Fruit fly (Drosophila melanogaster) whole organism, embryonic: Measurements from ENCODE around the gene Pi3K68D.

Source experiments
- Abd-B ChIP-seq: fragments of 200-800 bp; sonication (Bioruptor generic); optimal IDR thresholded peaks from 2 replicates; lab custom pipeline; 2018; ENCODE audit warnings: missing biosample characterization, mild to moderate bottlenecking, missing genetic modification characterization, moderate library complexity
- BEAF-32 ChIP-seq: fragments of 200-800 bp; sonication (Bioruptor generic); optimal IDR thresholded peaks from 3 replicates; lab custom pipeline; 2017; ENCODE audit warnings: missing biosample characterization, missing genetic modification characterization, mild to moderate bottlenecking, moderate library complexity, missing genetic modification reagents
- Blimp-1 ChIP-seq: fragments of 200-800 bp; sonication (Bioruptor generic); optimal IDR thresholded peaks from 3 replicates; lab custom pipeline; 2018; ENCODE audit warnings: missing biosample characterization, missing genetic modification characterization, mild to moderate bottlenecking, moderate library complexity, missing genetic modification reagents
- Bteb2 ChIP-seq: fragments of 200-800 bp; sonication (Bioruptor generic); optimal IDR thresholded peaks from 2 replicates; lab custom pipeline; 2016; ENCODE audit warnings: missing biosample characterization, missing genetic modification characterization
- CG10147 ChIP-seq: fragments of 200-800 bp; sonication (Bioruptor generic); optimal IDR thresholded peaks from 2 replicates; lab custom pipeline; 2019; ENCODE audit warnings: missing biosample characterization, mild to moderate bottlenecking, missing genetic modification characterization, moderate library complexity
- CG10274 ChIP-seq: fragments of 200-800 bp; sonication (Bioruptor generic); optimal IDR thresholded peaks from 3 replicates; lab custom pipeline; 2017; ENCODE audit warnings: missing biosample characterization, mild to moderate bottlenecking, missing genetic modification characterization
- CG10543 ChIP-seq: fragments of 200-800 bp; sonication (Bioruptor generic); optimal IDR thresholded peaks from 3 replicates; lab custom pipeline; 2017; ENCODE audit warnings: missing biosample characterization, mild to moderate bottlenecking, missing genetic modification characterization, moderate library complexity
- CG15479 ChIP-seq: fragments of 200-800 bp; sonication (Bioruptor generic); optimal IDR thresholded peaks from 3 replicates; lab custom pipeline; 2019; ENCODE audit warnings: missing biosample characterization, mild to moderate bottlenecking, missing genetic modification characterization, moderate library complexity
- CG17612 ChIP-seq: fragments of 200-800 bp; sonication (Bioruptor generic); IDR thresholded peaks from 2 replicates; pipeline ENCODE4 v1.3.6; 2022; ENCODE audit warnings: missing biosample characterization, missing genetic modification characterization
- CG18764 ChIP-seq: fragments of 200-800 bp; sonication (Bioruptor generic); optimal IDR thresholded peaks from 3 replicates; lab custom pipeline; 2016; ENCODE audit warnings: missing biosample characterization, missing genetic modification characterization
- CG2199 ChIP-seq: fragments of 200-800 bp; sonication (Bioruptor generic); IDR thresholded peaks from 3 replicates; pipeline ENCODE4 v1.3.6; 2022; ENCODE audit warnings: missing biosample characterization, missing genetic modification characterization
- CG2875 ChIP-seq: fragments of 200-800 bp; sonication (Bioruptor generic); optimal IDR thresholded peaks from 2 replicates; lab custom pipeline; 2017; ENCODE audit warnings: missing biosample characterization, mild to moderate bottlenecking, missing genetic modification characterization, missing genetic modification reagents
- CG3726 ChIP-seq: fragments of 200-800 bp; sonication (Bioruptor generic); IDR thresholded peaks from 3 replicates; pipeline ENCODE4, ENCODE4 v1.3.6; 2022; ENCODE audit warnings: missing biosample characterization, missing genetic modification characterization
- CG4360 ChIP-seq: fragments of 200-800 bp; sonication (Bioruptor generic); IDR thresholded peaks from 2 replicates; pipeline ENCODE4 v1.3.6; 2022; ENCODE audit warnings: missing biosample characterization, missing genetic modification characterization
- CG4424 ChIP-seq: fragments of 200-800 bp; sonication (Bioruptor generic); optimal IDR thresholded peaks from 3 replicates; lab custom pipeline; 2016; ENCODE audit warnings: missing biosample characterization, missing genetic modification characterization
- CG6854 ChIP-seq: fragments of 200-800 bp; sonication (Bioruptor generic); optimal IDR thresholded peaks from 3 replicates; lab custom pipeline; 2017; ENCODE audit warnings: missing biosample characterization, mild to moderate bottlenecking, missing genetic modification characterization
- CG7745 ChIP-seq: fragments of 200-800 bp; sonication (Bioruptor generic); optimal IDR thresholded peaks from 2 replicates; lab custom pipeline; 2018; ENCODE audit warnings: missing biosample characterization, mild to moderate bottlenecking, missing genetic modification characterization, moderate library complexity
- CG7839 ChIP-seq: fragments of 200-800 bp; sonication (Bioruptor generic); optimal IDR thresholded peaks from 3 replicates; lab custom pipeline; 2018; ENCODE audit warnings: missing biosample characterization, mild to moderate bottlenecking, missing genetic modification characterization, moderate library complexity
- CG8290 ChIP-seq, 3 experiments: fragments of 200-800 bp; sonication (Bioruptor generic); optimal IDR thresholded peaks; 2 replicates each; lab custom pipeline; 2016 to 2019; ENCODE audit warnings: missing biosample characterization in 3 of 3, missing genetic modification characterization in 3 of 3, mild to moderate bottlenecking in 2 of 3, moderate library complexity in 1 of 3
- CG9932 ChIP-seq: fragments of 200-800 bp; sonication (Bioruptor generic); IDR thresholded peaks from 2 replicates; pipeline ENCODE4 v1.3.6; 2022; ENCODE audit warnings: missing biosample characterization, missing genetic modification characterization
- D19A ChIP-seq: fragments of 200-800 bp; optimal IDR thresholded peaks from 3 replicates; lab custom pipeline; 2019; ENCODE audit warnings: missing biosample characterization, mild to moderate bottlenecking, missing genetic modification characterization, moderate library complexity
- Dll ChIP-seq: fragments of 200-800 bp; sonication (Bioruptor generic); IDR thresholded peaks from 4 replicates; pipeline ENCODE4 v1.3.6; 2022; ENCODE audit warnings: missing biosample characterization, missing genetic modification characterization; ENCODE audit not compliant: partially characterized antibody
- Drgx ChIP-seq: fragments of 200-800 bp; sonication (Bioruptor generic); IDR thresholded peaks from 2 replicates; pipeline ENCODE4 v1.3.6; 2022; ENCODE audit warnings: missing biosample characterization, missing genetic modification characterization
- GATAe ChIP-seq: fragments of 200-800 bp; sonication (Bioruptor generic); conservative IDR thresholded peaks from 2 replicates; pipeline ENCODE4 v1.3.6; 2022; ENCODE audit warnings: missing biosample characterization, missing genetic modification characterization
- H15 ChIP-seq: fragments of 200-800 bp; sonication (Bioruptor generic); IDR thresholded peaks from 3 replicates; pipeline ENCODE4 v1.3.6; 2022; ENCODE audit warnings: missing biosample characterization, missing genetic modification characterization
- Hr78 ChIP-seq, 2 experiments: fragments of 200-800 bp in 1 of 2; fragments of >200 bp in 1 of 2; sonication (Bioruptor generic) in 1 of 2; optimal IDR thresholded peaks; 2 replicates each; lab custom pipeline; 2017 to 2019; ENCODE audit warnings: missing biosample characterization in 2 of 2, missing genetic modification characterization in 2 of 2, mild to moderate bottlenecking in 1 of 2, moderate library complexity in 1 of 2
- Med ChIP-seq: fragments of 200-800 bp; sonication (Bioruptor generic); peaks from one replicate; lab custom pipeline; 2016; ENCODE audit warnings: missing biosample characterization, missing genetic modification characterization, mild to moderate bottlenecking, inconsistent platforms, moderate library complexity
- Opbp ChIP-seq: fragments of 200-800 bp; sonication (Bioruptor generic); IDR thresholded peaks from 3 replicates; pipeline ENCODE4 v1.3.6; 2022; ENCODE audit warnings: missing biosample characterization, missing genetic modification characterization; ENCODE audit not compliant: partially characterized antibody
- ac ChIP-seq: fragments of 200-800 bp; sonication (Bioruptor generic); optimal IDR thresholded peaks from 3 replicates; lab custom pipeline; 2017; ENCODE audit warnings: missing biosample characterization, mild to moderate bottlenecking, missing genetic modification characterization
- cato ChIP-seq: fragments of 200-800 bp; sonication (Bioruptor generic); optimal IDR thresholded peaks from 2 replicates; lab custom pipeline; 2016; ENCODE audit warnings: missing biosample characterization, missing genetic modification characterization, borderline replicate concordance
- caup ChIP-seq: fragments of 200-800 bp; sonication (Bioruptor generic); optimal IDR thresholded peaks from 3 replicates; lab custom pipeline; 2017; ENCODE audit warnings: missing biosample characterization, mild to moderate bottlenecking, missing genetic modification characterization, moderate library complexity; ENCODE audit not compliant: severe bottlenecking
- chn ChIP-seq: fragments of 200-800 bp; sonication (Bioruptor generic); optimal IDR thresholded peaks from 2 replicates; lab custom pipeline; 2016; ENCODE audit warnings: missing biosample characterization, missing genetic modification characterization
- corto ChIP-seq: fragments of 200-800 bp; sonication (Bioruptor generic); optimal IDR thresholded peaks from 2 replicates; lab custom pipeline; 2016; ENCODE audit warnings: missing biosample characterization, mild to moderate bottlenecking, missing genetic modification characterization, moderate library complexity
- ewg ChIP-seq: fragments of 200-800 bp; sonication (Bioruptor generic); optimal IDR thresholded peaks from 3 replicates; lab custom pipeline; 2017; ENCODE audit warnings: mild to moderate bottlenecking, missing biosample characterization, missing genetic modification reagents, missing genetic modification characterization
- fu2 ChIP-seq: fragments of 200-800 bp; sonication (Bioruptor generic); optimal IDR thresholded peaks from 2 replicates; lab custom pipeline; 2016; ENCODE audit warnings: missing biosample characterization, missing genetic modification characterization
- grau ChIP-seq: fragments of 200-800 bp; optimal IDR thresholded peaks from 3 replicates; lab custom pipeline; 2019; ENCODE audit warnings: missing biosample characterization, mild to moderate bottlenecking, missing genetic modification characterization, moderate library complexity
- maf-S ChIP-seq: fragments of 200-800 bp; sonication (Bioruptor generic); optimal IDR thresholded peaks from 2 replicates; lab custom pipeline; 2016; ENCODE audit warnings: missing biosample characterization, missing genetic modification characterization
- nerfin-1 ChIP-seq: fragments of 200-800 bp; sonication (Bioruptor generic); optimal IDR thresholded peaks from 3 replicates; lab custom pipeline; 2019; ENCODE audit warnings: missing biosample characterization, mild to moderate bottlenecking, missing genetic modification characterization, moderate library complexity
- pita ChIP-seq: fragments of 200-800 bp; sonication (Bioruptor generic); optimal IDR thresholded peaks from 2 replicates; lab custom pipeline; 2017; ENCODE audit warnings: missing biosample characterization, mild to moderate bottlenecking, missing genetic modification characterization
- pros ChIP-seq: fragments of 200-800 bp; sonication (Bioruptor generic); optimal IDR thresholded peaks from 3 replicates; lab custom pipeline; 2019; ENCODE audit warnings: missing biosample characterization, mild to moderate bottlenecking, missing genetic modification characterization, moderate library complexity
- sens ChIP-seq: fragments of 200-800 bp; sonication (Bioruptor generic); peaks from one replicate; lab custom pipeline; 2016; ENCODE audit warnings: missing biosample characterization, missing genetic modification characterization
- tll ChIP-seq, 2 experiments: fragments of 200-800 bp in 1 of 2; fragments of >200 bp in 1 of 2; sonication (Bioruptor generic) in 1 of 2; optimal IDR thresholded peaks; 2 replicates each; lab custom pipeline; 2017 to 2019; ENCODE audit warnings: missing biosample characterization in 2 of 2, missing genetic modification characterization in 2 of 2, mild to moderate bottlenecking in 1 of 2, moderate library complexity in 1 of 2
- twi ChIP-seq: fragments of 200-800 bp; optimal IDR thresholded peaks from 2 replicates; lab custom pipeline; 2019; ENCODE audit warnings: missing biosample characterization, mild to moderate bottlenecking, missing genetic modification characterization, moderate library complexity
- zfh1 ChIP-seq: fragments of 200-800 bp; sonication (Bioruptor generic); IDR thresholded peaks from 3 replicates; pipeline ENCODE4 v1.3.6; 2022; ENCODE audit warnings: missing biosample characterization, missing genetic modification characterization

Pi3K68D gene

DNA sequence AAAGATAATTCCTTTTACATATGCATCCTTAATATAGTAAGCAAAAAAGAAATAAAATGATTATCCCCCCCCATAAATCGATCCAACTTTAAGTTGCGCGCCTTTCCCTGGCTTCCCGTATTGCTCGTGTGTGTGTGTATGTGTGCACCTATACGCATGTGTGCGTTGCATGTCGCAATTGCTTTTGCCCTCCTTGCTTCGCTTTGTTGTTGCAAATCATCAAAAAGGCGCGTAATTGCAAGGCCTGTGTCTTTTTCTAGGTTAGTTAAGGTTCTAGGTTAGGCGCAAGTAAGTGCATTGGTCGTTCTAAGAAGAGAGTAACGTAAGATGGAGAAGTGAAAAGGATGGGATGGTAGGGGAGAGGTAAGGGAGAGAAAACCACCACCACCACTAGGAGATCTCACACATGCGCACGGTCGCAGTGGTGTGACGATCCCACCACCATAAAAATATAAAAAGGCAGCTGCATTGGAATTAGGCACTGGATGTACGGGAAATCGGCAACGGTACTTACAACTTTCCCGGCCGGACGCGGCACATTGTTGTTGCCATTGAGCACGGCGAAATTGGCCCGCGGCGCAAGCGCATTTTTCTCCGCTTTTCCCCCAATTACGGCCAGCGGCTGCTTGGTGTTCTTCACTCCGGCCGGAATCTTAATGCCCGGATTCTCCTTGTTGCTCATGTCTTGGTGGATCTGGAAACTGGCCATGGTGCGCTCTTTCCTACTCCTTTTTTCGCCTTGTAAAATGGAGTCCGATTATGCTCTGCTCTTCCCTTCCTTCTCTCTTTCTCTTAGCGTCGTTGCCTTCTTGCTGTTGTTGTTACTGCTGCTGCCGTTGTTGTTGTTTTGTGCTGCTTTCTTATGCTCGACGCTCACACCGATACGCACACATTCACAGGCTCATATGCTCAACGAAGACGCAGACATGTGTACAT, 42.8 kb upstream of the Pi3K68D start (continued):
- peak; percentile 71 for TF ChIP-seq ewg (GFP tag; lab: Kevin White, UChicago)
- no peak for TF ChIP-seq CG10274 (GFP tag; lab: Kevin White, UChicago)
- no peak for TF ChIP-seq CG6854
- TF ChIP-seq nerfin-1 (tag; lab: Kevin White, UChicago) = peak; percentile 87
- TF ChIP-seq BEAF-32 (GFP tag; lab: Kevin White, UChicago) = no peak
- no peak for TF ChIP-seq Bteb2 (GFP tag; lab: Kevin White, UChicago)
- no peak for TF ChIP-seq Abd-B (GFP tag; lab: Kevin White, UChicago)
- no peak for TF ChIP-seq CG7745 (tag; lab: Kevin White, UChicago)
- TF ChIP-seq tll (GFP tag; optimal IDR thresholded peaks at IDR 0.05; lab: Kevin White, UChicago) = no peak
- no peak for TF ChIP-seq CG17612 (GFP tag; lab: Robert Waterston, UW)
- no peak for TF ChIP-seq cato (GFP tag; lab: Kevin White, UChicago)
- peak; percentile 79 for TF ChIP-seq CG15479 (GFP tag; lab: Kevin White, UChicago)
- peak; percentile 26 for TF ChIP-seq CG10543 (GFP tag; lab: Kevin White, UChicago)
- TF ChIP-seq CG10147 = no peak
- TF ChIP-seq GATAe (GFP tag; lab: Robert Waterston, UW) = no peak
- no peak for TF ChIP-seq Drgx (GFP tag; lab: Robert Waterston, UW)
- no peak for TF ChIP-seq CG7839 (tag; lab: Kevin White, UChicago)
- TF ChIP-seq grau (tag; lab: Kevin White, UChicago) = no peak
- TF ChIP-seq D19A (tag; lab: Kevin White, UChicago) = no peak
- no peak for TF ChIP-seq caup (GFP tag; lab: Kevin White, UChicago)

DNA sequence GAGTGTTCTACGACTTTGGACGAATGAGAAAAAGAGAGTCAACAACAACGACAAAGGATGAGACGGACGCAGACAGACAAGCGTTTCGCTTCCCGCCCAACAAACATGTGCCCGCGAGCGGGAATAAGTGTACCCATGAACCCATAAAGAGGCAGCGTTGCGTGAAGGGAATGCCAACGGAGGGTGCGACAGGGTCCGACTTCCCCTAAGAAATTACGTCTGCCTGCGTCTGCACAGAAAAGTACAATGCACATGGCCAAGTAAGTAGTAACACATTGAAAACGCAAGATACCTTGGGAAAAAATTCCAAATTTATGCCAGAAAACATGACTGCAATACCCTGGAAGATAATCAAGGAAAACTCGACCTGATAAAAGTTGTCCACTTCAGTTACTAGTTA, 41.4 kb upstream of the Pi3K68D start:
- TF ChIP-seq tll (GFP tag; optimal IDR thresholded peaks at IDR 0.05; lab: Kevin White, UChicago) (peak in 1 of 2 experiments; percentile 71), CG2875 (GFP tag; lab: Kevin White, UChicago) (no peak), nerfin-1 (tag; lab: Kevin White, UChicago) (peak; percentile 15), Blimp-1 (GFP tag; lab: Kevin White, UChicago) (no peak), Med (GFP tag; lab: Kevin White, UChicago) (peak; percentile 6), CG4424 (GFP tag; lab: Kevin White, UChicago) (no peak), CG2199 (GFP tag; lab: Robert Waterston, UW) (peak; percentile 69; the same call in 2 of the 3 replicates), CG4360 (peak; percentile 57), twi (tag; lab: Kevin White, UChicago) (peak; percentile 85), pros (peak; percentile 58)

DNA sequence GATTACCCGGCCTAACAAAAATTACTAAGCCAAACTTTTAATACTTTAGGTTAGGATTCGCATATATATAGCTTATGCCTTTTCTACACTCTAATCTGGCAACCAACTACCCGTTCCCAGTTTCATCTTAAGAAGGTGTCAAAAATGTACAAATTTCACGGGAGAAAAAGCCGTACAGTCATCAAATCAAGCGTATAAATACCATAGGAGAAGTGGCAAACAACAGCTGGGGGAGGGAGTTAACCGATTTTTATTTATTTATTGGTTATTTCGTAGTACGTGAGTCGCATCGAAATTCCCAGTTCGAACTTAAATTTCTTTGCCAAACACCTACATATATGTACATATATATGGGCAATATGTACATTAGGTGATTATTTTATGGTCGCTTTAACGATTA, 38.9 kb upstream of the Pi3K68D start, which contains the start of gene CG7264:
CG7264 (plus strand) TSS at position 301 of the 400 bp plus-strand sequence.
- TF ChIP-seq sens (no peak), Med (GFP tag; lab: Kevin White, UChicago) (no peak), corto (GFP tag; lab: Kevin White, UChicago) (no peak), Hr78 (GFP tag; optimal IDR thresholded peaks at IDR 0.05; lab: Kevin White, UChicago) (no peak), ewg (GFP tag; lab: Kevin White, UChicago) (no peak), fu2 (GFP tag; lab: Kevin White, UChicago) (no peak), zfh1 (GFP tag; lab: Robert Waterston, UW) (no peak), Dll (no peak), maf-S (GFP tag; lab: Kevin White, UChicago) (no peak), chn (GFP tag; lab: Kevin White, UChicago) (no peak), pita (GFP tag; lab: Kevin White, UChicago) (no peak), ac (GFP tag; lab: Kevin White, UChicago) (no peak), CG8290 (GFP tag; optimal IDR thresholded peaks at IDR 0.05; lab: Kevin White, UChicago) (no peak), CG8290 (tag; optimal IDR thresholded peaks at IDR 0.05; lab: Kevin White, UChicago) (no peak), H15 (GFP tag; lab: Robert Waterston, UW) (no peak), Opbp (GFP tag; lab: Robert Waterston, UW) (no peak), CG18764 (GFP tag; lab: Kevin White, UChicago) (no peak), CG3726 (GFP tag; lab: Robert Waterston, UW) (no peak), CG9932 (GFP tag; lab: Robert Waterston, UW) (no peak)
